Fruit fly (Drosophila melanogaster) whole organism, prepupa: ENCODE data around the gene AIMP2.

ENCODE experiments used
- Blimp-1 ChIP-seq: fragments of 200-800 bp; sonication (Bioruptor generic); optimal IDR thresholded peaks from 3 replicates; lab custom pipeline; 2017; ENCODE audit warnings: missing biosample characterization, missing genetic modification characterization, mild to moderate bottlenecking, moderate library complexity, missing genetic modification reagents
- CG10669 ChIP-seq: fragments of 200-800 bp; sonication (Bioruptor generic); optimal IDR thresholded peaks from 3 replicates; lab custom pipeline; 2018; ENCODE audit warnings: missing biosample characterization, mild to moderate bottlenecking, missing genetic modification characterization, moderate library complexity
- CG11294 ChIP-seq: fragments of 200-800 bp; sonication (Bioruptor generic); IDR thresholded peaks from 2 replicates; pipeline ENCODE4 v1.3.6; 2022; ENCODE audit warnings: missing biosample characterization, missing genetic modification characterization
- CG11762 ChIP-seq: fragments of 200-800 bp; sonication (Bioruptor generic); optimal IDR thresholded peaks from 3 replicates; lab custom pipeline; 2016; ENCODE audit warnings: missing biosample characterization, missing genetic modification characterization; ENCODE audit not compliant: insufficient read depth
- CG11902 ChIP-seq: fragments of 200-800 bp; sonication (Bioruptor generic); optimal IDR thresholded peaks from 3 replicates; lab custom pipeline; 2016; ENCODE audit warnings: missing biosample characterization, missing genetic modification characterization
- CG15336 ChIP-seq: fragments of 200-800 bp; sonication (Bioruptor generic); IDR thresholded peaks from 2 replicates; pipeline ENCODE4 v1.3.6; 2022; ENCODE audit warnings: missing biosample characterization, missing genetic modification characterization
- CG1621 ChIP-seq: fragments of 200-800 bp; sonication (Bioruptor generic); optimal IDR thresholded peaks from 3 replicates; lab custom pipeline; 2018; ENCODE audit warnings: missing biosample characterization, mild to moderate bottlenecking, missing genetic modification characterization
- CG16779 ChIP-seq: fragments of 200-800 bp; sonication (Bioruptor generic); optimal IDR thresholded peaks from 3 replicates; lab custom pipeline; 2017; ENCODE audit warnings: missing biosample characterization, mild to moderate bottlenecking, missing genetic modification characterization
- CG3032 ChIP-seq: fragments of 200-800 bp; optimal IDR thresholded peaks from 2 replicates; lab custom pipeline; 2019; ENCODE audit warnings: missing biosample characterization, mild to moderate bottlenecking, missing genetic modification characterization, moderate library complexity
- CG31627 ChIP-seq: fragments of 200-800 bp; sonication (Bioruptor generic); optimal IDR thresholded peaks from 3 replicates; lab custom pipeline; 2016; ENCODE audit warnings: missing biosample characterization, missing genetic modification characterization
- CG32006 ChIP-seq: fragments of 200-800 bp; sonication (Bioruptor generic); optimal IDR thresholded peaks from 3 replicates; lab custom pipeline; 2017; ENCODE audit warnings: missing biosample characterization, mild to moderate bottlenecking, missing genetic modification characterization
- CG34406 ChIP-seq: fragments of 200-800 bp; sonication (Bioruptor generic); optimal IDR thresholded peaks from 3 replicates; lab custom pipeline; 2016; ENCODE audit warnings: missing biosample characterization, missing genetic modification characterization
- CG4318 ChIP-seq: fragments of 200-800 bp; sonication (Bioruptor generic); optimal IDR thresholded peaks from 3 replicates; lab custom pipeline; 2017; ENCODE audit warnings: missing biosample characterization, mild to moderate bottlenecking, missing genetic modification characterization
- CG6163 ChIP-seq: fragments of 200-800 bp; sonication (Bioruptor generic); IDR thresholded peaks from 3 replicates; pipeline ENCODE4 v1.3.6; 2022; ENCODE audit warnings: missing biosample characterization, missing genetic modification characterization
- CG6792 ChIP-seq: fragments of 200-800 bp; sonication (Bioruptor generic); optimal IDR thresholded peaks from 3 replicates; lab custom pipeline; 2016; ENCODE audit warnings: missing biosample characterization, missing genetic modification characterization
- CG6854 ChIP-seq: fragments of 200-800 bp; sonication (Bioruptor generic); optimal IDR thresholded peaks from 2 replicates; lab custom pipeline; 2017; ENCODE audit warnings: missing biosample characterization, mild to moderate bottlenecking, missing genetic modification characterization
- CG8119 ChIP-seq: fragments of 200-800 bp; sonication (Bioruptor generic); IDR thresholded peaks from 3 replicates; pipeline ENCODE4 v1.3.6; 2022; ENCODE audit warnings: missing biosample characterization, missing genetic modification characterization
- CG8319 ChIP-seq: fragments of 200-800 bp; sonication (Bioruptor generic); optimal IDR thresholded peaks from 3 replicates; lab custom pipeline; 2016; ENCODE audit warnings: missing biosample characterization, missing genetic modification characterization
- CG8632 ChIP-seq: fragments of 200-800 bp; sonication (Bioruptor generic); optimal IDR thresholded peaks from 3 replicates; lab custom pipeline; 2016; ENCODE audit warnings: missing biosample characterization, missing genetic modification characterization
- Eip75B ChIP-seq: fragments of 200-800 bp; sonication (Bioruptor generic); optimal IDR thresholded peaks from 3 replicates; lab custom pipeline; 2016; ENCODE audit warnings: missing biosample characterization, missing genetic modification characterization
- Hr38 ChIP-seq: sonication (Bioruptor generic); optimal IDR thresholded peaks from 2 replicates; lab custom pipeline; 2016; ENCODE audit warnings: missing biosample characterization, missing genetic modification characterization
- Hr39 ChIP-seq: fragments of 200-800 bp; sonication (Bioruptor generic); optimal IDR thresholded peaks from 2 replicates; lab custom pipeline; 2016; ENCODE audit warnings: missing biosample characterization, missing genetic modification characterization
- Hr4 ChIP-seq: fragments of 200-800 bp; sonication (Bioruptor generic); optimal IDR thresholded peaks from 3 replicates; lab custom pipeline; 2016; ENCODE audit warnings: missing biosample characterization, missing genetic modification characterization
- Lpt ChIP-seq: fragments of 200-800 bp; sonication (Bioruptor generic); optimal IDR thresholded peaks from 3 replicates; lab custom pipeline; 2016; ENCODE audit warnings: missing biosample characterization, missing genetic modification characterization
- Met ChIP-seq: fragments of 200-800 bp; sonication (Bioruptor generic); optimal IDR thresholded peaks from 3 replicates; lab custom pipeline; 2016; ENCODE audit warnings: missing biosample characterization, missing genetic modification characterization
- OdsH ChIP-seq: fragments of 200-800 bp; sonication (Bioruptor generic); optimal IDR thresholded peaks from 3 replicates; lab custom pipeline; 2016; ENCODE audit warnings: missing biosample characterization, missing genetic modification characterization
- Smox ChIP-seq: fragments of 200-800 bp; sonication (Bioruptor generic); optimal IDR thresholded peaks from 3 replicates; lab custom pipeline; 2016; ENCODE audit warnings: missing biosample characterization, missing genetic modification characterization
- Sox102F ChIP-seq: fragments of 200-800 bp; sonication (Bioruptor generic); optimal IDR thresholded peaks from 2 replicates; lab custom pipeline; 2016; ENCODE audit warnings: missing biosample characterization, mild to moderate bottlenecking, missing genetic modification characterization
- Sox14 ChIP-seq: fragments of 200-800 bp; sonication (Bioruptor generic); optimal IDR thresholded peaks from 3 replicates; lab custom pipeline; 2016; ENCODE audit warnings: missing biosample characterization, missing genetic modification characterization
- achi ChIP-seq: fragments of 200-800 bp; sonication (Bioruptor generic); optimal IDR thresholded peaks from 3 replicates; lab custom pipeline; 2016; ENCODE audit warnings: missing biosample characterization, missing genetic modification characterization
- acj6 ChIP-seq: fragments of 200-800 bp; sonication (Bioruptor generic); optimal IDR thresholded peaks from 3 replicates; lab custom pipeline; 2016; ENCODE audit warnings: missing biosample characterization, missing genetic modification characterization
- cyc ChIP-seq: fragments of 200-800 bp; sonication (Bioruptor generic); optimal IDR thresholded peaks from 3 replicates; lab custom pipeline; 2016; ENCODE audit warnings: missing biosample characterization, missing genetic modification characterization
- dac ChIP-seq: fragments of 200-800 bp; sonication (Bioruptor generic); optimal IDR thresholded peaks from 2 replicates; lab custom pipeline; 2017; ENCODE audit warnings: missing biosample characterization, mild to moderate bottlenecking, missing genetic modification characterization
- eg ChIP-seq: fragments of 200-800 bp; sonication (Bioruptor generic); IDR thresholded peaks from 3 replicates; pipeline ENCODE4 v1.3.6; 2022; ENCODE audit warnings: missing biosample characterization, missing genetic modification characterization
- esn ChIP-seq: fragments of 200-800 bp; sonication (Bioruptor generic); optimal IDR thresholded peaks from 2 replicates; lab custom pipeline; 2016; ENCODE audit warnings: missing biosample characterization, mild to moderate bottlenecking, missing genetic modification characterization, moderate library complexity
- fd85E ChIP-seq: fragments of 200-800 bp; sonication (Bioruptor generic); optimal IDR thresholded peaks from 3 replicates; lab custom pipeline; 2016; ENCODE audit warnings: missing biosample characterization, missing genetic modification characterization
- fkh ChIP-seq: fragments of 200-800 bp; sonication (Bioruptor generic); optimal IDR thresholded peaks from 3 replicates; lab custom pipeline; 2017; ENCODE audit warnings: missing biosample characterization, mild to moderate bottlenecking, missing genetic modification characterization, moderate library complexity
- lz ChIP-seq: fragments of 200-800 bp; sonication (Bioruptor generic); optimal IDR thresholded peaks from 3 replicates; lab custom pipeline; 2016; ENCODE audit warnings: missing biosample characterization, missing genetic modification characterization
- net ChIP-seq: fragments of 200-800 bp; sonication (Bioruptor generic); optimal IDR thresholded peaks from 3 replicates; lab custom pipeline; 2016; ENCODE audit warnings: missing biosample characterization, missing genetic modification characterization
- pdm3 ChIP-seq: fragments of 200-800 bp; sonication (Bioruptor generic); optimal IDR thresholded peaks from 3 replicates; lab custom pipeline; 2016; ENCODE audit warnings: missing biosample characterization, missing genetic modification characterization
- spab ChIP-seq: fragments of 200-800 bp; sonication (Bioruptor generic); optimal IDR thresholded peaks from 2 replicates; lab custom pipeline; 2017; ENCODE audit warnings: missing biosample characterization, mild to moderate bottlenecking, missing genetic modification characterization, missing genetic modification reagents
- svp ChIP-seq: fragments of 200-800 bp; sonication (Bioruptor generic); peaks from one replicate; lab custom pipeline; 2016; ENCODE audit warnings: missing biosample characterization, missing genetic modification characterization
- topi ChIP-seq: fragments of 200-800 bp; sonication (Bioruptor generic); optimal IDR thresholded peaks from 3 replicates; lab custom pipeline; 2016; ENCODE audit warnings: missing biosample characterization, missing genetic modification characterization
- vri ChIP-seq: fragments of 200-800 bp; sonication (Bioruptor generic); optimal IDR thresholded peaks from 3 replicates; lab custom pipeline; 2016; ENCODE audit warnings: missing biosample characterization, mild to moderate bottlenecking, missing genetic modification characterization

The AIMP2 gene

DNA sequence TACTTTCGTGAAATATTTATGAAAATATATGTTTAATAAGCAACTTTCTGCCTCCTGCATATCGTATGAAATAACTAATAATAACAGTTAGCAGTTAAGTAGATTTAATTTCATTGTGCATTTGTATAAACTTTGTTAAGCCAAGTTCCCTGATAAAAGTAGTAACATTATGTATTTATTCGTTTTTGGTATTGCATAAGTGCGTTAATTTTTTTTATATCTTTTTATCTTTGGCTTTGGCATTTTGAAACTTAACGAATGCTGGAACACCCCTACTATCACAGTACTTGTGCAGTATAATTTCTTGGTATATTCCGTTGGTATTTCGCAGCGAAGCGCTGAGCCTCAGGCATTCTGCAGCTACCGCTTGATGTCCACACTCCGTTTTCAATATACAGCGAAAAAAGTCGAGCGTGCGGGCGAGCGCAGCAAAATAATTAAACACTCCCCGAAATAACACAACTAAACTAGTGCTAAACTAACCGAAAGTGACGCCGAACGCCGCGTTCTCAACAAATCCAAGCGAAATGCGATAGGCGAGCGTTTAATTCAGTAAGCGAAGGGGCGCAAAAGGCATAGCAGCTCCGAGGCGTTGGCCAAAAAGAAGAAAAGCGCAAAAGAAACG lies 5.2 kb downstream of the AIMP2 start, which contains the start of gene RhoGAP71E (continued):
- no peak for TF ChIP-seq vri
- TF ChIP-seq Sox14 (GFP tag; lab: Kevin White, UChicago): peak; percentile 33
- no peak for TF ChIP-seq CG11762 (GFP tag; lab: Kevin White, UChicago)
- TF ChIP-seq CG15336 (GFP tag; lab: Robert Waterston, UW): peak; percentile 63
- no peak for TF ChIP-seq spab (GFP tag; lab: Kevin White, UChicago)
- no peak for TF ChIP-seq CG4318 (GFP tag; lab: Kevin White, UChicago)
- peak; percentile 8 for TF ChIP-seq CG1621 (tag; lab: Kevin White, UChicago)
- no peak for TF ChIP-seq Lpt (GFP tag; lab: Kevin White, UChicago)
- TF ChIP-seq CG6163 (GFP tag; lab: Robert Waterston, UW): peak; percentile 78; the same call in 2 of the 3 replicates
- TF ChIP-seq lz (GFP tag; lab: Kevin White, UChicago): peak; percentile 15
- TF ChIP-seq svp (GFP tag; lab: Kevin White, UChicago): no peak
- peak; percentile 77 for TF ChIP-seq CG6854
- no peak for TF ChIP-seq CG34406 (GFP tag; lab: Kevin White, UChicago)
- no peak for TF ChIP-seq CG11902 (GFP tag; lab: Kevin White, UChicago)
- TF ChIP-seq Hr38 (GFP tag; lab: Kevin White, UChicago): no peak

dm6 chr3L:15589746-15590145 lies 6.3 kb downstream of the AIMP2 start:
- no peak for TF ChIP-seq CG16779
- no peak for TF ChIP-seq Met (GFP tag; lab: Kevin White, UChicago)
- TF ChIP-seq CG6163 (GFP tag; lab: Robert Waterston, UW): peak; percentile 25; the same call in 1 of the 3 replicates
- TF ChIP-seq Hr39 (GFP tag; lab: Kevin White, UChicago): no peak
- TF ChIP-seq CG3032: no peak
- peak; percentile 3 for TF ChIP-seq Hr4 (GFP tag; lab: Kevin White, UChicago)
- no peak for TF ChIP-seq dac (GFP tag; lab: Kevin White, UChicago)
- TF ChIP-seq svp (GFP tag; lab: Kevin White, UChicago): no peak
- no peak for TF ChIP-seq CG8119
- TF ChIP-seq spab (GFP tag; lab: Kevin White, UChicago): no peak
- TF ChIP-seq Hr38 (GFP tag; lab: Kevin White, UChicago): no peak
- TF ChIP-seq Smox (GFP tag; lab: Kevin White, UChicago): no peak
- TF ChIP-seq CG32006: peak; percentile 32
- no peak for TF ChIP-seq acj6 (GFP tag; lab: Kevin White, UChicago)
- TF ChIP-seq eg: peak; percentile 32; the same call in 1 of the 3 replicates
- TF ChIP-seq topi: no peak
- TF ChIP-seq OdsH: peak; percentile 21
- TF ChIP-seq achi (GFP tag; lab: Kevin White, UChicago): no peak
- TF ChIP-seq lz (GFP tag; lab: Kevin White, UChicago): no peak
- TF ChIP-seq CG10669 (GFP tag; lab: Kevin White, UChicago): no peak
- no peak for TF ChIP-seq CG8632
- TF ChIP-seq fd85E (GFP tag; lab: Kevin White, UChicago): no peak
- TF ChIP-seq CG8319 (GFP tag; lab: Kevin White, UChicago): no peak

DNA sequence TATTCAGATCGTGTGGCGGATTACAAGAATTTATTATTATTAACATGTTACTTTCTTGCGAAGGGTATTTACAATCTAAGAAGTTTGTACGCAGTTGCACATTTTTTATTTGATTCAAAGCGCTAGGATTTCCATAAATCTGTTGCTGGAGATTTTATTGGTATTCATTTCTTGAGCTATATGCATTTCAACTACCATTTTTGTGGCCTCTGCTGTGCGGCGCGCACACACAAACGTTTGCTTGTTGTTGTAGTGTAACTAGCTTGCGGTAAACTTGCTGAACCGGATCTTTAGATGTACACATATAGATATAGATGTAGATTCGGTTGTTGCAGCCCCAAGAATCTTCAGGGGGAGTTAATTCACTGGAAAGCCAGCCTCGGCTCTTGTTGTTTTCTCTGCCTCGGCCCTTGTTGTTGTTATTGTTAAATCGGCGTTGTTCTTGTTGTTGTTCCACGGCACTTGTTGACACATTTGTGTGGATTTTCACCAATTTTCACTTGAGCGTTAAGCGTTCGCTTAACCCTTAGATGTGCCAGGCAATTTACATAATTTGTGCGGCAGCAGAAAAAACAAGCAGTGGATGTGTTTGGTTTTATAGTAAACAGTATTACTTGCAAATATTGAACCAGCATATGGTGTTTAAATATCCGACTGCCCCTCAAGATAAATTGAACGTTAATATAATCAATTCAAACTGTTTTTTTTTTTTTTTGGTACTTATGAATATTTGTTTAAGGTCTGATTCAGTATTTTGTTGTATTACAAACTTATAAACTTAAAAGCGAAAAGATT lies 7.6 kb downstream of the AIMP2 start:
- no peak for TF ChIP-seq Blimp-1
- no peak for TF ChIP-seq cyc
- TF ChIP-seq acj6 (GFP tag; lab: Kevin White, UChicago): peak; percentile 9
- TF ChIP-seq CG8632: no peak
- peak; percentile 13 for TF ChIP-seq pdm3 (GFP tag; lab: Kevin White, UChicago)
- TF ChIP-seq CG31627: no peak
- no peak for TF ChIP-seq esn (GFP tag; lab: Kevin White, UChicago)
- TF ChIP-seq eg: peak; percentile 52; the same call in 2 of the 3 replicates
- no peak for TF ChIP-seq CG11294 (GFP tag; lab: Robert Waterston, UW)
- peak; percentile 39; the same call in 1 of the 2 replicates for TF ChIP-seq CG15336 (GFP tag; lab: Robert Waterston, UW)
- TF ChIP-seq fd85E (GFP tag; lab: Kevin White, UChicago): no peak
- TF ChIP-seq CG8319 (GFP tag; lab: Kevin White, UChicago): no peak
- TF ChIP-seq CG1621 (tag; lab: Kevin White, UChicago): no peak
- TF ChIP-seq Sox102F: no peak
- TF ChIP-seq Eip75B (GFP tag; lab: Kevin White, UChicago): peak; percentile 0
- no peak for TF ChIP-seq svp (GFP tag; lab: Kevin White, UChicago)
- TF ChIP-seq vri: no peak
- TF ChIP-seq OdsH: peak; percentile 3
- no peak for TF ChIP-seq lz (GFP tag; lab: Kevin White, UChicago)
- TF ChIP-seq fkh (GFP tag; lab: Kevin White, UChicago): peak; percentile 86
- peak; percentile 7 for TF ChIP-seq CG3032
- TF ChIP-seq Hr4 (GFP tag; lab: Kevin White, UChicago): peak; percentile 18
- no peak for TF ChIP-seq Met (GFP tag; lab: Kevin White, UChicago)
- TF ChIP-seq net (GFP tag; lab: Kevin White, UChicago): no peak
- TF ChIP-seq dac (GFP tag; lab: Kevin White, UChicago): no peak
- TF ChIP-seq Hr38 (GFP tag; lab: Kevin White, UChicago): no peak
- no peak for TF ChIP-seq CG6792 (GFP tag; lab: Kevin White, UChicago)
